Fruit fly (Drosophila melanogaster) whole organism, embryonic: ENCODE results near the gene CG14195.

Experiments used
- Atf-2 ChIP-seq: fragments of 200-800 bp; sonication (Bioruptor generic); optimal IDR thresholded peaks from 2 replicates; lab custom pipeline; 2016; ENCODE audit warnings: missing biosample characterization, missing genetic modification characterization
- CG1024 ChIP-seq: fragments of 200-800 bp; sonication (Bioruptor generic); IDR thresholded peaks from 2 replicates; pipeline ENCODE4 v1.3.6; 2022; ENCODE audit warnings: missing biosample characterization, missing genetic modification characterization
- CG11696 ChIP-seq: fragments of 200-800 bp; sonication (Bioruptor generic); IDR thresholded peaks from 2 replicates; pipeline ENCODE4 v1.3.6; 2022; ENCODE audit warnings: missing biosample characterization, missing genetic modification characterization
- CG11723 ChIP-seq: fragments of 200-800 bp; sonication (Bioruptor generic); optimal IDR thresholded peaks from 2 replicates; lab custom pipeline; 2017; ENCODE audit warnings: missing biosample characterization, mild to moderate bottlenecking, missing genetic modification characterization
- CG12236 ChIP-seq: fragments of 200-800 bp; sonication (Bioruptor generic); optimal IDR thresholded peaks from 2 replicates; lab custom pipeline; 2016; ENCODE audit warnings: missing biosample characterization, missing genetic modification characterization
- CG13624 ChIP-seq: fragments of 200-800 bp; sonication (Bioruptor generic); optimal IDR thresholded peaks from 2 replicates; lab custom pipeline; 2016; ENCODE audit warnings: missing biosample characterization, missing genetic modification characterization
- CG1529 ChIP-seq: fragments of 200-800 bp; sonication (Bioruptor generic); optimal IDR thresholded peaks from 3 replicates; lab custom pipeline; 2018; ENCODE audit warnings: missing biosample characterization, missing genetic modification characterization
- CG16863 ChIP-seq: fragments of 200-800 bp; sonication (Bioruptor generic); optimal IDR thresholded peaks from 3 replicates; lab custom pipeline; 2016; ENCODE audit warnings: missing biosample characterization, missing genetic modification characterization
- CG17328 ChIP-seq: fragments of 200-800 bp; sonication (Bioruptor generic); IDR thresholded peaks from 2 replicates; pipeline ENCODE4 v1.3.6; 2022; ENCODE audit warnings: missing biosample characterization, missing genetic modification characterization
- CG30403 ChIP-seq: fragments of 200-800 bp; sonication (Bioruptor generic); optimal IDR thresholded peaks from 3 replicates; lab custom pipeline; 2016; ENCODE audit warnings: missing biosample characterization, missing genetic modification characterization
- CG42726 ChIP-seq: fragments of 200-800 bp; sonication (Bioruptor generic); IDR thresholded peaks from 2 replicates; pipeline ENCODE4 v1.3.6; 2022; ENCODE audit warnings: missing biosample characterization, missing genetic modification characterization; ENCODE audit not compliant: partially characterized antibody
- CG4730 ChIP-seq: fragments of 200-800 bp; sonication (Bioruptor generic); IDR thresholded peaks from 2 replicates; pipeline ENCODE4 v1.3.6; 2022; ENCODE audit warnings: missing biosample characterization, missing genetic modification characterization
- CG5953 ChIP-seq: fragments of 200-800 bp; sonication (Bioruptor generic); IDR thresholded peaks from 2 replicates; pipeline ENCODE4 v1.3.6; 2022; ENCODE audit warnings: missing biosample characterization, missing genetic modification characterization
- CG6254 ChIP-seq: fragments of 200-800 bp; sonication (Bioruptor generic); optimal IDR thresholded peaks from 3 replicates; lab custom pipeline; 2017; ENCODE audit warnings: mild to moderate bottlenecking, missing biosample characterization, missing genetic modification reagents, missing genetic modification characterization
- CG6654 ChIP-seq: fragments of 200-800 bp; sonication (Bioruptor generic); optimal IDR thresholded peaks from 2 replicates; lab custom pipeline; 2017; ENCODE audit warnings: missing biosample characterization, mild to moderate bottlenecking, missing genetic modification characterization
- CG8388 ChIP-seq: fragments of 200-800 bp; sonication (Bioruptor generic); optimal IDR thresholded peaks from 2 replicates; lab custom pipeline; 2019; ENCODE audit warnings: missing biosample characterization, mild to moderate bottlenecking, missing genetic modification characterization, moderate library complexity
- CG8924 ChIP-seq: fragments of 200-800 bp; optimal IDR thresholded peaks from 3 replicates; lab custom pipeline; 2019; ENCODE audit warnings: missing biosample characterization, mild to moderate bottlenecking, missing genetic modification characterization, moderate library complexity
- CG9215 ChIP-seq: fragments of 200-800 bp; sonication (Bioruptor generic); IDR thresholded peaks from 2 replicates; pipeline ENCODE4 v1.3.6; 2022; ENCODE audit warnings: missing biosample characterization, missing genetic modification characterization
- Doc3 ChIP-seq: fragments of 200-800 bp; sonication (Bioruptor generic); IDR thresholded peaks from 3 replicates; pipeline ENCODE4 v1.3.6; 2022; ENCODE audit warnings: missing biosample characterization, missing genetic modification characterization; ENCODE audit not compliant: partially characterized antibody
- Dp ChIP-seq: fragments of 200-800 bp; sonication (Bioruptor generic); optimal IDR thresholded peaks from 2 replicates; lab custom pipeline; 2018; ENCODE audit warnings: missing biosample characterization, mild to moderate bottlenecking, missing genetic modification characterization, moderate library complexity
- Dref ChIP-seq: fragments of 200-800 bp; sonication (Bioruptor generic); IDR thresholded peaks from 2 replicates; pipeline ENCODE4 v1.3.6; 2022; ENCODE audit warnings: missing biosample characterization, missing genetic modification characterization
- Ets97D ChIP-seq: fragments of 200-800 bp; sonication (Bioruptor generic); optimal IDR thresholded peaks from 3 replicates; lab custom pipeline; 2016; ENCODE audit warnings: missing biosample characterization, missing genetic modification characterization
- Fer1 ChIP-seq: fragments of 200-800 bp; sonication (Bioruptor generic); optimal IDR thresholded peaks from 2 replicates; lab custom pipeline; 2017; ENCODE audit warnings: missing biosample characterization, mild to moderate bottlenecking, missing genetic modification characterization
- Gug ChIP-seq: fragments of 200-800 bp; sonication (Bioruptor generic); IDR thresholded peaks from 4 replicates; pipeline ENCODE4 v1.3.6; 2022; ENCODE audit warnings: missing biosample characterization, missing genetic modification characterization
- H15 ChIP-seq: fragments of 200-800 bp; sonication (Bioruptor generic); IDR thresholded peaks from 3 replicates; pipeline ENCODE4 v1.3.6; 2022; ENCODE audit warnings: missing biosample characterization, missing genetic modification characterization
- HLH54F ChIP-seq: fragments of 200-800 bp; sonication (Bioruptor generic); optimal IDR thresholded peaks from 3 replicates; lab custom pipeline; 2016; ENCODE audit warnings: missing biosample characterization, missing genetic modification characterization
- Oli ChIP-seq: fragments of 200-800 bp; sonication (Bioruptor generic); optimal IDR thresholded peaks from 2 replicates; lab custom pipeline; 2018; ENCODE audit warnings: missing biosample characterization, mild to moderate bottlenecking, missing genetic modification characterization, moderate library complexity
- Opbp ChIP-seq: fragments of 200-800 bp; sonication (Bioruptor generic); IDR thresholded peaks from 3 replicates; pipeline ENCODE4 v1.3.6; 2022; ENCODE audit warnings: missing biosample characterization, missing genetic modification characterization; ENCODE audit not compliant: partially characterized antibody
- Stat92E ChIP-seq, 3 experiments: fragments of >200 bp in 2 of 3; fragments of 200-800 bp in 1 of 3; sonication (Bioruptor generic) in 1 of 3; optimal IDR thresholded peaks; 2 replicates each; lab custom pipeline; 2017 to 2019; ENCODE audit warnings: missing biosample characterization in 3 of 3, missing genetic modification characterization in 3 of 3, mild to moderate bottlenecking in 1 of 3, moderate library complexity in 1 of 3
- TFAM ChIP-seq: fragments of 200-800 bp; sonication (Bioruptor generic); optimal IDR thresholded peaks from 2 replicates; lab custom pipeline; 2017; ENCODE audit warnings: missing biosample characterization, missing genetic modification characterization, inconsistent platforms
- Trl ChIP-seq, 3 experiments: fragments of >200 bp in 2 of 3; fragments of 200-800 bp in 1 of 3; sonication (Bioruptor generic) in 1 of 3; optimal IDR thresholded peaks; 2 replicates in 1 of 3; 3 replicates in 2 of 3; lab custom pipeline; 2016 to 2017; ENCODE audit warnings: missing biosample characterization in 1 of 3, missing genetic modification characterization in 1 of 3
- Vsx1 ChIP-seq: fragments of 200-800 bp; sonication (Bioruptor generic); optimal IDR thresholded peaks from 2 replicates; lab custom pipeline; 2017; ENCODE audit warnings: missing biosample characterization, mild to moderate bottlenecking, missing genetic modification characterization, missing genetic modification reagents
- ara ChIP-seq: fragments of 200-800 bp; sonication (Bioruptor generic); IDR thresholded peaks from 2 replicates; pipeline ENCODE4 v1.3.6; 2022; ENCODE audit warnings: missing biosample characterization, missing genetic modification characterization
- cwo ChIP-seq: fragments of 200-800 bp; sonication (Bioruptor generic); optimal IDR thresholded peaks from 3 replicates; lab custom pipeline; 2017; ENCODE audit warnings: missing biosample characterization, missing genetic modification characterization, mild to moderate bottlenecking, moderate library complexity, missing genetic modification reagents
- dati ChIP-seq: fragments of 200-800 bp; sonication (Bioruptor generic); IDR thresholded peaks from 2 replicates; pipeline ENCODE4 v1.3.6; 2022; ENCODE audit warnings: missing biosample characterization, missing genetic modification characterization
- dm ChIP-seq: fragments of 200-800 bp; sonication (Bioruptor generic); optimal IDR thresholded peaks from 3 replicates; lab custom pipeline; 2016; ENCODE audit warnings: missing biosample characterization, missing genetic modification characterization
- dmrt99B ChIP-seq: fragments of 200-800 bp; sonication (Bioruptor generic); optimal IDR thresholded peaks from 2 replicates; lab custom pipeline; 2018; ENCODE audit warnings: missing biosample characterization, mild to moderate bottlenecking, missing genetic modification characterization, moderate library complexity
- gsb ChIP-seq: fragments of 200-800 bp; sonication (Bioruptor generic); IDR thresholded peaks from 2 replicates; pipeline ENCODE4 v1.3.6; 2022; ENCODE audit warnings: missing biosample characterization, missing genetic modification characterization
- inv ChIP-seq: fragments of 200-800 bp; sonication (Bioruptor generic); IDR thresholded peaks from 2 replicates; pipeline ENCODE4 v1.3.6; 2022; ENCODE audit warnings: missing biosample characterization, missing genetic modification characterization; ENCODE audit not compliant: partially characterized antibody
- jing ChIP-seq: fragments of 200-800 bp; sonication (Bioruptor generic); optimal IDR thresholded peaks from 2 replicates; lab custom pipeline; 2018; ENCODE audit warnings: missing biosample characterization, mild to moderate bottlenecking, missing genetic modification characterization
- knrl ChIP-seq: fragments of 200-800 bp; sonication (Bioruptor generic); IDR thresholded peaks from 3 replicates; pipeline ENCODE4 v1.3.6; 2022; ENCODE audit warnings: missing biosample characterization, missing genetic modification characterization; ENCODE audit not compliant: partially characterized antibody
- maf-S ChIP-seq: fragments of 200-800 bp; sonication (Bioruptor generic); optimal IDR thresholded peaks from 2 replicates; lab custom pipeline; 2016; ENCODE audit warnings: missing biosample characterization, missing genetic modification characterization
- onecut ChIP-seq: fragments of 200-800 bp; sonication (Bioruptor generic); IDR thresholded peaks from 2 replicates; pipeline ENCODE4 v1.3.6; 2022; ENCODE audit warnings: missing biosample characterization, missing genetic modification characterization
- row ChIP-seq: fragments of 200-800 bp; sonication (Bioruptor generic); IDR thresholded peaks from 3 replicates; pipeline ENCODE4 v1.3.6; 2022; ENCODE audit warnings: missing biosample characterization, missing genetic modification characterization
- scrt ChIP-seq: fragments of 200-800 bp; sonication (Bioruptor generic); optimal IDR thresholded peaks from 2 replicates; lab custom pipeline; 2018; ENCODE audit warnings: missing biosample characterization, mild to moderate bottlenecking, missing genetic modification characterization, moderate library complexity
- sqz ChIP-seq: fragments of 200-800 bp; sonication (Bioruptor generic); optimal IDR thresholded peaks from 3 replicates; lab custom pipeline; 2018; ENCODE audit warnings: missing biosample characterization, mild to moderate bottlenecking, missing genetic modification characterization
- sug ChIP-seq: fragments of 200-800 bp; optimal IDR thresholded peaks from 2 replicates; lab custom pipeline; 2019; ENCODE audit warnings: missing biosample characterization, mild to moderate bottlenecking, missing genetic modification characterization, moderate library complexity
- twi ChIP-seq: fragments of 200-800 bp; optimal IDR thresholded peaks from 2 replicates; lab custom pipeline; 2019; ENCODE audit warnings: missing biosample characterization, mild to moderate bottlenecking, missing genetic modification characterization, moderate library complexity
- usp ChIP-seq: fragments of >200 bp; optimal IDR thresholded peaks from 2 replicates; lab custom pipeline; 2017; ENCODE audit warnings: missing biosample characterization, missing genetic modification characterization

The CG14195 gene

DNA sequence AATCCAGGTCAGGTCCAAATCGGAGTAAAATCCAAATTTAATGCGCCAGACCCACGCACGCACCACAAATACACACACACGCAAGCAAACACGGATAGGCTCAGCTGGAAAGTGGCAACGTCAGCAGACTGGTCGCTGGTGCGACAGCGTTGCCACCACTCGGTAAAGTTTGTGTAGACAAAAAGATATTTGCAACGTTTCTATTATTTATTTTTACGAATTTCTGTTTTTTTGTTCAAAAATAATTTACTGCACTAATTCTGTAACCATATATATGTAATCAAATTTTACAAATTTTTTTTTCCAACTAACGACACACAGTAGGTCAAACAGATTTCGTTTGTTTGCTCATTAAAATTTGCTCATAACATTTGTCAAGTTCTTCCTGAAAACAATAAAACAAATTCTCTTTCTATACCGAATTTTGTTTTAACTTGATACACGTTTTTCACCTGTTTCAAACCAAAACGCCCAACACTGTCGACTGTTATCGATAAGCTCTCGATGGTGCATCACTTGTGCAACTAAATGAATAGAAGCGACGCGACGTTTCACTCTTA is 32.1 kb downstream of the CG14195 start, which contains the start of the genes CG7556 and CG7453 (continued):
- no peak for TF ChIP-seq Trl (optimal IDR thresholded peaks at IDR 0.05; lab: Kevin White, UChicago)
- TF ChIP-seq Trl (GFP tag; optimal IDR thresholded peaks at IDR 0.05; lab: Kevin White, UChicago), result peak; percentile 62
- no peak for TF ChIP-seq TFAM (GFP tag; lab: Kevin White, UChicago)
- peak; percentile 38; the same call in 1 of the 3 replicates for TF ChIP-seq H15
- peak; percentile 14 for TF ChIP-seq Dp (GFP tag; lab: Kevin White, UChicago)
- peak; percentile 53 for TF ChIP-seq CG1529
- TF ChIP-seq CG9215 (GFP tag; lab: Robert Waterston, UW), result peak; percentile 64
- peak; percentile 45 for TF ChIP-seq CG6654 (GFP tag; lab: Kevin White, UChicago)
- TF ChIP-seq Stat92E (GFP tag; optimal IDR thresholded peaks at IDR 0.05; lab: Kevin White, UChicago), result no peak
- peak; percentile 64 for TF ChIP-seq CG8388 (GFP tag; lab: Kevin White, UChicago)
- TF ChIP-seq Gug (GFP tag; lab: Robert Waterston, UW), result peak; percentile 38; the same call in 3 of the 4 replicates
- peak; percentile 92 for TF ChIP-seq CG30403 (GFP tag; lab: Kevin White, UChicago)
- TF ChIP-seq CG12236 (GFP tag; lab: Kevin White, UChicago), result peak; percentile 65
- no peak for TF ChIP-seq sqz
- peak; percentile 32 for TF ChIP-seq jing (GFP tag; lab: Kevin White, UChicago)
- TF ChIP-seq sug, result peak; percentile 75
- no peak for TF ChIP-seq usp (GFP tag; lab: Kevin White, UChicago)
- peak; percentile 44 for TF ChIP-seq CG11723 (GFP tag; lab: Kevin White, UChicago)
- TF ChIP-seq Atf-2, result peak; percentile 72
- TF ChIP-seq Oli (tag; lab: Kevin White, UChicago), result peak; percentile 69
- TF ChIP-seq Opbp (GFP tag; lab: Robert Waterston, UW), result no peak
- no peak for TF ChIP-seq dati (GFP tag; lab: Robert Waterston, UW)
- TF ChIP-seq twi (tag; lab: Kevin White, UChicago), result peak; percentile 49
- peak; percentile 31; the same call in 1 of the 2 replicates for TF ChIP-seq CG4730 (GFP tag; lab: Robert Waterston, UW)
- TF ChIP-seq ara (GFP tag; lab: Robert Waterston, UW), result no peak
- TF ChIP-seq Fer1, result peak; percentile 71
- TF ChIP-seq cwo (GFP tag; lab: Kevin White, UChicago), result peak; percentile 54
- TF ChIP-seq maf-S (GFP tag; lab: Kevin White, UChicago), result peak; percentile 71
- no peak for TF ChIP-seq Doc3
- peak; percentile 61 for TF ChIP-seq CG8924 (tag; lab: Kevin White, UChicago)
- TF ChIP-seq CG17328 (GFP tag; lab: Robert Waterston, UW), result 0 out of 2 replicates have a peak, but pooled peaks have one; percentile 27
- no peak for TF ChIP-seq knrl
- no peak for TF ChIP-seq CG11696 (GFP tag; lab: Robert Waterston, UW)
- TF ChIP-seq row, result peak; percentile 83
- TF ChIP-seq HLH54F (GFP tag; lab: Kevin White, UChicago), result peak; percentile 78
- no peak for TF ChIP-seq CG1024 (GFP tag; lab: Robert Waterston, UW)
- TF ChIP-seq Vsx1 (GFP tag; lab: Kevin White, UChicago), result no peak
- TF ChIP-seq dmrt99B (tag; lab: Kevin White, UChicago), result peak; percentile 62
- TF ChIP-seq CG13624 (GFP tag; lab: Kevin White, UChicago), result peak; percentile 79
- peak; percentile 79 for TF ChIP-seq dm (GFP tag; lab: Kevin White, UChicago)
- no peak for TF ChIP-seq inv
- no peak for TF ChIP-seq CG42726
- TF ChIP-seq CG6254 (GFP tag; lab: Kevin White, UChicago), result no peak
- no peak for TF ChIP-seq gsb (GFP tag; lab: Robert Waterston, UW)
- TF ChIP-seq Ets97D (GFP tag; lab: Kevin White, UChicago), result peak; percentile 61
- TF ChIP-seq CG16863, result peak; percentile 73
- no peak for TF ChIP-seq CG5953 (GFP tag; lab: Robert Waterston, UW)
- peak; percentile 28 for TF ChIP-seq scrt
- 0 out of 2 replicates have a peak, but pooled peaks have one; percentile 9 for TF ChIP-seq onecut (GFP tag; lab: Robert Waterston, UW)
- peak; percentile 54 for TF ChIP-seq Dref
